Worm (Caenorhabditis elegans): ENCODE data around the gene srbc-7.

The srbc-7 gene

ce11 chrV:7487518-7487917 lies at the start of gene srbc-7:
srbc-7 (minus strand) TSS chrV:7487618.
- TF ChIP-seq cog-1 (tag; optimal IDR thresholded peaks at IDR 0.05) = no peak

- TF ChIP-seq klf-2 (GFP tag; conservative IDR thresholded peaks at IDR 0.05) (no peak), med-1 (GFP tag; optimal IDR thresholded peaks at IDR 0.05; ENCODE audit: insufficient read depth) (no peak), cog-1 (tag; optimal IDR thresholded peaks at IDR 0.05) (no peak), ref-1 (GFP tag; conservative IDR thresholded peaks at IDR 0.05) (no peak), ztf-29 (GFP tag; IDR thresholded peaks at IDR 0.05) (no peak), tab-1 (GFP tag; IDR thresholded peaks at IDR 0.05) (no peak), flt-1 (GFP tag; IDR thresholded peaks at IDR 0.05) (no peak), ztf-23 (GFP tag; IDR thresholded peaks at IDR 0.05) (no peak), T22C8.4 (GFP tag; IDR thresholded peaks at IDR 0.05) (no peak)
Measured at ce11 chrV:7532947-7533346, 45.5 kb upstream of the srbc-7 start, which contains the start of gene C54F6.3. C54F6.3 (plus strand) TSS chrV:7533247.

- TF ChIP-seq med-1 (GFP tag; optimal IDR thresholded peaks at IDR 0.05; ENCODE audit: insufficient read depth) (no peak), tab-1 (GFP tag; IDR thresholded peaks at IDR 0.05) (no peak), klf-2 (GFP tag; conservative IDR thresholded peaks at IDR 0.05) (no peak), ztf-23 (GFP tag; IDR thresholded peaks at IDR 0.05) (no peak), flt-1 (GFP tag; IDR thresholded peaks at IDR 0.05) (no peak), ref-1 (GFP tag; conservative IDR thresholded peaks at IDR 0.05) (no peak), cog-1 (tag; optimal IDR thresholded peaks at IDR 0.05) (no peak), ztf-29 (GFP tag; IDR thresholded peaks at IDR 0.05) (no peak), T22C8.4 (GFP tag; IDR thresholded peaks at IDR 0.05) (no peak)
Measured at ce11 chrV:7529840-7530239, 42.4 kb upstream of the srbc-7 start, which contains the start of gene swt-2. swt-2 (plus strand) TSS chrV:7530140.

- TF ChIP-seq flt-1 (GFP tag; IDR thresholded peaks at IDR 0.05) (no peak), tab-1 (GFP tag; IDR thresholded peaks at IDR 0.05) (no peak), med-1 (GFP tag; optimal IDR thresholded peaks at IDR 0.05; ENCODE audit: insufficient read depth) (no peak), ztf-29 (GFP tag; IDR thresholded peaks at IDR 0.05) (no peak)
Measured at ce11 chrV:7528816-7529215, 41.4 kb upstream of the srbc-7 start, which contains the start of gene C54F6.5. C54F6.5 (plus strand) TSS chrV:7529116.

ce11 chrV:7527153-7527552 lies 39.7 kb upstream of the srbc-7 start, which contains the start of gene C54F6.17:
C54F6.17 (plus strand) TSS chrV:7527453.
- TF ChIP-seq ref-1 (GFP tag; conservative IDR thresholded peaks at IDR 0.05) = no peak

ce11 chrV:7525695-7526094 lies 38.3 kb upstream of the srbc-7 start, which contains the start of gene C54F6.18:
C54F6.18 (plus strand) TSS chrV:7525995.
- TF ChIP-seq ztf-23 (GFP tag; IDR thresholded peaks at IDR 0.05) (no peak), med-1 (GFP tag; optimal IDR thresholded peaks at IDR 0.05; ENCODE audit: insufficient read depth) (no peak), flt-1 (GFP tag; IDR thresholded peaks at IDR 0.05) (no peak), klf-2 (GFP tag; conservative IDR thresholded peaks at IDR 0.05) (no peak), T22C8.4 (GFP tag; IDR thresholded peaks at IDR 0.05) (no peak), ref-1 (GFP tag; conservative IDR thresholded peaks at IDR 0.05) (no peak), tab-1 (GFP tag; IDR thresholded peaks at IDR 0.05) (no peak), ztf-29 (GFP tag; IDR thresholded peaks at IDR 0.05) (no peak), cog-1 (tag; optimal IDR thresholded peaks at IDR 0.05) (no peak)

ce11 chrV:7524447-7524846 lies 37.0 kb upstream of the srbc-7 start, which contains the start of gene C54F6.20:
C54F6.20 (plus strand) TSS chrV:7524747.
- TF ChIP-seq flt-1 (GFP tag; IDR thresholded peaks at IDR 0.05) = no peak

ce11 chrV:7523392-7523791 lies 36.0 kb upstream of the srbc-7 start, which contains the start of gene C54F6.6:
C54F6.6 (plus strand) TSS chrV:7523692.
- TF ChIP-seq tab-1 (GFP tag; IDR thresholded peaks at IDR 0.05) = no peak
- TF ChIP-seq ztf-29 (GFP tag; IDR thresholded peaks at IDR 0.05) = no peak
- no peak for TF ChIP-seq ref-1 (GFP tag; conservative IDR thresholded peaks at IDR 0.05)
- no peak for TF ChIP-seq cog-1 (tag; optimal IDR thresholded peaks at IDR 0.05)
- TF ChIP-seq med-1 (GFP tag; optimal IDR thresholded peaks at IDR 0.05; ENCODE audit: insufficient read depth) = no peak
- no peak for TF ChIP-seq klf-2 (GFP tag; conservative IDR thresholded peaks at IDR 0.05)
- TF ChIP-seq ztf-23 (GFP tag; IDR thresholded peaks at IDR 0.05) = no peak
- no peak for TF ChIP-seq flt-1 (GFP tag; IDR thresholded peaks at IDR 0.05)
- no peak for TF ChIP-seq T22C8.4 (GFP tag; IDR thresholded peaks at IDR 0.05)

ce11 chrV:7522279-7522678 lies 34.9 kb upstream of the srbc-7 start, which contains the start of gene C54F6.15:
C54F6.15 (minus strand) TSS chrV:7522379.
- TF ChIP-seq klf-2 (GFP tag; conservative IDR thresholded peaks at IDR 0.05) (no peak), flt-1 (GFP tag; IDR thresholded peaks at IDR 0.05) (no peak), ztf-23 (GFP tag; IDR thresholded peaks at IDR 0.05) (no peak), T22C8.4 (GFP tag; IDR thresholded peaks at IDR 0.05) (no peak), ztf-29 (GFP tag; IDR thresholded peaks at IDR 0.05) (no peak), tab-1 (GFP tag; IDR thresholded peaks at IDR 0.05) (no peak), med-1 (GFP tag; optimal IDR thresholded peaks at IDR 0.05; ENCODE audit: insufficient read depth) (no peak), cog-1 (tag; optimal IDR thresholded peaks at IDR 0.05) (no peak), ref-1 (GFP tag; conservative IDR thresholded peaks at IDR 0.05) (no peak)

- TF ChIP-seq klf-2 (GFP tag; conservative IDR thresholded peaks at IDR 0.05) (no peak), tab-1 (GFP tag; IDR thresholded peaks at IDR 0.05) (no peak), T22C8.4 (GFP tag; IDR thresholded peaks at IDR 0.05) (no peak), med-1 (GFP tag; optimal IDR thresholded peaks at IDR 0.05; ENCODE audit: insufficient read depth) (no peak), ztf-23 (GFP tag; IDR thresholded peaks at IDR 0.05) (no peak), ref-1 (GFP tag; conservative IDR thresholded peaks at IDR 0.05) (no peak), flt-1 (GFP tag; IDR thresholded peaks at IDR 0.05) (no peak), cog-1 (tag; optimal IDR thresholded peaks at IDR 0.05) (no peak), ztf-29 (GFP tag; IDR thresholded peaks at IDR 0.05) (no peak)
Measured at ce11 chrV:7521304-7521703, 33.9 kb upstream of the srbc-7 start.

- no peak for TF ChIP-seq ztf-23 (GFP tag; IDR thresholded peaks at IDR 0.05)
- no peak for TF ChIP-seq tab-1 (GFP tag; IDR thresholded peaks at IDR 0.05)
- no peak for TF ChIP-seq T22C8.4 (GFP tag; IDR thresholded peaks at IDR 0.05)
Measured at ce11 chrV:7520077-7520476, 32.7 kb upstream of the srbc-7 start, which contains the start of gene srb-19. srb-19 (minus strand) TSS chrV:7520177.

All from whole organism, midembryonic.